Fruit fly (Drosophila melanogaster) whole organism, prepupa: Measurements from ENCODE around the gene Apl.
A peak's percentile ranks its signal among the peaks of the same experiment; 100 is the strongest.

Source experiments
- CG10631 ChIP-seq: fragments of 200-800 bp; sonication (Bioruptor generic); optimal IDR thresholded peaks from 2 replicates; lab custom pipeline; 2016; ENCODE audit warnings: missing biosample characterization, missing genetic modification characterization
- CG11294 ChIP-seq: fragments of 200-800 bp; sonication (Bioruptor generic); IDR thresholded peaks from 2 replicates; pipeline ENCODE4 v1.3.6; 2022; ENCODE audit warnings: missing biosample characterization, missing genetic modification characterization
- CG11762 ChIP-seq: fragments of 200-800 bp; sonication (Bioruptor generic); optimal IDR thresholded peaks from 3 replicates; lab custom pipeline; 2016; ENCODE audit warnings: missing biosample characterization, missing genetic modification characterization; ENCODE audit not compliant: insufficient read depth
- CG15336 ChIP-seq: fragments of 200-800 bp; sonication (Bioruptor generic); IDR thresholded peaks from 2 replicates; pipeline ENCODE4 v1.3.6; 2022; ENCODE audit warnings: missing biosample characterization, missing genetic modification characterization
- CG16779 ChIP-seq: fragments of 200-800 bp; sonication (Bioruptor generic); optimal IDR thresholded peaks from 3 replicates; lab custom pipeline; 2017; ENCODE audit warnings: missing biosample characterization, mild to moderate bottlenecking, missing genetic modification characterization
- CG31627 ChIP-seq: fragments of 200-800 bp; sonication (Bioruptor generic); optimal IDR thresholded peaks from 3 replicates; lab custom pipeline; 2016; ENCODE audit warnings: missing biosample characterization, missing genetic modification characterization
- CG32006 ChIP-seq: fragments of 200-800 bp; sonication (Bioruptor generic); optimal IDR thresholded peaks from 3 replicates; lab custom pipeline; 2017; ENCODE audit warnings: missing biosample characterization, mild to moderate bottlenecking, missing genetic modification characterization
- CG34406 ChIP-seq: fragments of 200-800 bp; sonication (Bioruptor generic); optimal IDR thresholded peaks from 3 replicates; lab custom pipeline; 2016; ENCODE audit warnings: missing biosample characterization, missing genetic modification characterization
- CG4318 ChIP-seq: fragments of 200-800 bp; sonication (Bioruptor generic); optimal IDR thresholded peaks from 3 replicates; lab custom pipeline; 2017; ENCODE audit warnings: missing biosample characterization, mild to moderate bottlenecking, missing genetic modification characterization
- CG6276 ChIP-seq: fragments of 200-800 bp; sonication (Bioruptor generic); optimal IDR thresholded peaks from 2 replicates; lab custom pipeline; 2017; ENCODE audit warnings: missing biosample characterization, mild to moderate bottlenecking, missing genetic modification characterization
- CG6808 ChIP-seq: fragments of 200-800 bp; sonication (Bioruptor generic); optimal IDR thresholded peaks from 3 replicates; lab custom pipeline; 2017; ENCODE audit warnings: missing biosample characterization, missing genetic modification characterization, mild to moderate bottlenecking, moderate library complexity, missing genetic modification reagents
- CG7368 ChIP-seq: fragments of 200-800 bp; sonication (Bioruptor generic); optimal IDR thresholded peaks from 3 replicates; lab custom pipeline; 2016; ENCODE audit warnings: missing biosample characterization, missing genetic modification characterization
- CG8119 ChIP-seq: fragments of 200-800 bp; sonication (Bioruptor generic); IDR thresholded peaks from 3 replicates; pipeline ENCODE4 v1.3.6; 2022; ENCODE audit warnings: missing biosample characterization, missing genetic modification characterization
- Eip75B ChIP-seq: fragments of 200-800 bp; sonication (Bioruptor generic); optimal IDR thresholded peaks from 3 replicates; lab custom pipeline; 2016; ENCODE audit warnings: missing biosample characterization, missing genetic modification characterization
- Eip78C ChIP-seq: fragments of 200-800 bp; sonication (Bioruptor generic); peaks from one replicate; lab custom pipeline; 2016; ENCODE audit warnings: missing biosample characterization, missing genetic modification characterization
- Ets96B ChIP-seq: fragments of 200-800 bp; optimal IDR thresholded peaks from 2 replicates; lab custom pipeline; 2019; ENCODE audit warnings: missing biosample characterization, mild to moderate bottlenecking, missing genetic modification characterization, moderate library complexity
- Hr38 ChIP-seq: sonication (Bioruptor generic); optimal IDR thresholded peaks from 2 replicates; lab custom pipeline; 2016; ENCODE audit warnings: missing biosample characterization, missing genetic modification characterization
- Hr39 ChIP-seq: fragments of 200-800 bp; sonication (Bioruptor generic); optimal IDR thresholded peaks from 2 replicates; lab custom pipeline; 2016; ENCODE audit warnings: missing biosample characterization, missing genetic modification characterization
- Hr4 ChIP-seq: fragments of 200-800 bp; sonication (Bioruptor generic); optimal IDR thresholded peaks from 3 replicates; lab custom pipeline; 2016; ENCODE audit warnings: missing biosample characterization, missing genetic modification characterization
- OdsH ChIP-seq: fragments of 200-800 bp; sonication (Bioruptor generic); optimal IDR thresholded peaks from 3 replicates; lab custom pipeline; 2016; ENCODE audit warnings: missing biosample characterization, missing genetic modification characterization
- Sox102F ChIP-seq: fragments of 200-800 bp; sonication (Bioruptor generic); optimal IDR thresholded peaks from 2 replicates; lab custom pipeline; 2016; ENCODE audit warnings: missing biosample characterization, mild to moderate bottlenecking, missing genetic modification characterization
- Sox15 ChIP-seq: fragments of 200-800 bp; sonication (Bioruptor generic); optimal IDR thresholded peaks from 3 replicates; lab custom pipeline; 2016; ENCODE audit warnings: missing biosample characterization, missing genetic modification characterization
- achi ChIP-seq: fragments of 200-800 bp; sonication (Bioruptor generic); optimal IDR thresholded peaks from 3 replicates; lab custom pipeline; 2016; ENCODE audit warnings: missing biosample characterization, missing genetic modification characterization
- dac ChIP-seq: fragments of 200-800 bp; sonication (Bioruptor generic); optimal IDR thresholded peaks from 2 replicates; lab custom pipeline; 2017; ENCODE audit warnings: missing biosample characterization, mild to moderate bottlenecking, missing genetic modification characterization
- eg ChIP-seq: fragments of 200-800 bp; sonication (Bioruptor generic); IDR thresholded peaks from 3 replicates; pipeline ENCODE4 v1.3.6; 2022; ENCODE audit warnings: missing biosample characterization, missing genetic modification characterization
- esn ChIP-seq: fragments of 200-800 bp; sonication (Bioruptor generic); optimal IDR thresholded peaks from 2 replicates; lab custom pipeline; 2016; ENCODE audit warnings: missing biosample characterization, mild to moderate bottlenecking, missing genetic modification characterization, moderate library complexity
- fd59A ChIP-seq: fragments of 200-800 bp; sonication (Bioruptor generic); optimal IDR thresholded peaks from 2 replicates; lab custom pipeline; 2017; ENCODE audit warnings: missing biosample characterization, mild to moderate bottlenecking, missing genetic modification characterization, missing genetic modification reagents
- fkh ChIP-seq: fragments of 200-800 bp; sonication (Bioruptor generic); optimal IDR thresholded peaks from 3 replicates; lab custom pipeline; 2017; ENCODE audit warnings: missing biosample characterization, mild to moderate bottlenecking, missing genetic modification characterization, moderate library complexity
- salr ChIP-seq, 2 experiments: fragments of 200-800 bp; sonication (Bioruptor generic); optimal IDR thresholded peaks; 3 replicates each; lab custom pipeline; 2016 to 2018; ENCODE audit warnings: missing biosample characterization in 2 of 2, missing genetic modification characterization in 2 of 2, mild to moderate bottlenecking in 1 of 2
- spab ChIP-seq: fragments of 200-800 bp; sonication (Bioruptor generic); optimal IDR thresholded peaks from 2 replicates; lab custom pipeline; 2017; ENCODE audit warnings: missing biosample characterization, mild to moderate bottlenecking, missing genetic modification characterization, missing genetic modification reagents
- vri ChIP-seq: fragments of 200-800 bp; sonication (Bioruptor generic); optimal IDR thresholded peaks from 3 replicates; lab custom pipeline; 2016; ENCODE audit warnings: missing biosample characterization, mild to moderate bottlenecking, missing genetic modification characterization

Apl gene

DNA sequence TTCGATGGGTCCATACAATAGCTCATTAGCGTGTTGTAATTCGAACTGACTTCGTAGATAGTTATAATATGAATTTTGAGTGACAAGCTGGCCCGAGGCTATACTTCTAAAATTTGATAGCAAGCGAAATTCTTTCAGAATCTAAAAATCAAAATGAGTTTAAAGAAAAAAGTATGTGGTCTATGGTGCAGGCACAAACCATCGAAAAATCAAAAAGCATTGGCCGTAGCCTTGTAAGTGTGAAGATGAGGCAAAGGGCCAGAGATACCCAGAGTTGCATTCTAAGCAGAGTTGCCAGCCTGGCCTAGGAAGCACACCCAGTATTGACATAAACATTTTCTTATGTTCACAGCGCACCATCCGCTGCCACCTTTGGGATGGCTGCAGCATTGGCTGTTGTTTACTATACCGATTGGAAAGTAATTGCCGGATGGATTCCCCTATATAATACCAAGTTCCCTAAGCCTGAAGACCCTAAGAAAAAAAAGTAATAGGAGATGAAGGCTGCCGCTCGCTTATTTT, 28.2 kb upstream of the Apl start, which contains the start of gene UQCR-6.4L:
UQCR-6.4L (plus strand) TSS at position 51 of the 522 bp plus-strand sequence.
- no peak for TF ChIP-seq dac (GFP tag; lab: Kevin White, UChicago)
- no peak for TF ChIP-seq Ets96B
- TF ChIP-seq salr (GFP tag; optimal IDR thresholded peaks at IDR 0.05; lab: Kevin White, UChicago) = no peak
- no peak for TF ChIP-seq CG4318 (GFP tag; lab: Kevin White, UChicago)
- no peak for TF ChIP-seq CG10631
- TF ChIP-seq fkh = no peak
- TF ChIP-seq CG11294 (GFP tag; lab: Robert Waterston, UW) = no peak
- no peak for TF ChIP-seq CG31627 (GFP tag; lab: Kevin White, UChicago)
- no peak for TF ChIP-seq Sox15
- TF ChIP-seq achi = no peak
- no peak for TF ChIP-seq CG11762 (GFP tag; lab: Kevin White, UChicago)
- no peak for TF ChIP-seq OdsH
- no peak for TF ChIP-seq CG8119 (GFP tag; lab: Robert Waterston, UW)
- no peak for TF ChIP-seq Hr39 (GFP tag; lab: Kevin White, UChicago)
- no peak for TF ChIP-seq Hr38 (GFP tag; lab: Kevin White, UChicago)
- TF ChIP-seq CG6276 (GFP tag; lab: Kevin White, UChicago) = no peak

DNA sequence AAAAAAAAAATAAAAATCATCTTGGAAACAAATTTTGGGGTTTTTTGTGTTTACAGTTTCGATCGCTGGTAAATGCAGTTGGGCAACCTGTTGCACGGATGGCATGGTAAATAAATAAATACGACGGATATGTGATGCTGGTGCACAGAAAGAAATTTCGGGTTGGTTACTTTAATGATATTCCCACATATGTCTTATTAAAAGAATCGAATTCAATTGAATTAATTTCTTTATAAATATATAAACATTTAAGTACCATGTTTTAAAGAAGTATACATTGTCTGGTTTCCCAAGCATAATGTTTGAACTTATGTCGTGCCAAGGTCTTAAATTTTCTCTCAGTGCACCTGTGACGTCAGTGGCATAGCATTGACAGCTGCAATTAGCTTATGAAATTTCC, 27.5 kb upstream of the Apl start:
- TF ChIP-seq eg (GFP tag; lab: Robert Waterston, UW) (0 out of 3 replicates have a peak, but pooled peaks have one; percentile 12), Hr4 (GFP tag; lab: Kevin White, UChicago) (peak; percentile 4), CG32006 (peak; percentile 24), spab (GFP tag; lab: Kevin White, UChicago) (no peak), CG8119 (GFP tag; lab: Robert Waterston, UW) (0 out of 3 replicates have a peak, but pooled peaks have one; percentile 17), fd59A (GFP tag; lab: Kevin White, UChicago) (no peak), CG15336 (GFP tag; lab: Robert Waterston, UW) (peak; percentile 50)

DNA sequence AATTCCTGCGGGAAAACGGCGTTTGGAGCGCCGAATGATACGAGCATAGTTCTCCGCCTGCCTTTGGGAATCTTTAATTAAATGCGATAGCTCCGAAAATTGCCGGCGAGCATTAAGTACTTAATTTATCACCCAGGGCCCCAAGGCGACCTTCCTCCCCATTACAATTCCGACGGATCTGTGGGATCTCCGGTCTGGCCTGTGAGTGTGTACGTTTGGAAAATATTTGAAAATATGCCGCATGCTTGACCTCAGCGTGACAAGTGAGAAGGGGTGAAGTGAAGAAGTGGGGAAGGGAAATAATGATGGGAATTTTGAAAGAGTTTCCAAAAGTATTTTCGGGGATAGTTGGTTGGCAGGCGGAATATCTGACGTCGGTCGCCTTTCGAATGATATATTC, 25.5 kb upstream of the Apl start:
- no peak for TF ChIP-seq spab (GFP tag; lab: Kevin White, UChicago)
- TF ChIP-seq CG10631 = no peak
- TF ChIP-seq CG7368 = no peak
- TF ChIP-seq CG6276 (GFP tag; lab: Kevin White, UChicago) = no peak
- TF ChIP-seq CG11294 (GFP tag; lab: Robert Waterston, UW) = no peak
- no peak for TF ChIP-seq Ets96B

DNA sequence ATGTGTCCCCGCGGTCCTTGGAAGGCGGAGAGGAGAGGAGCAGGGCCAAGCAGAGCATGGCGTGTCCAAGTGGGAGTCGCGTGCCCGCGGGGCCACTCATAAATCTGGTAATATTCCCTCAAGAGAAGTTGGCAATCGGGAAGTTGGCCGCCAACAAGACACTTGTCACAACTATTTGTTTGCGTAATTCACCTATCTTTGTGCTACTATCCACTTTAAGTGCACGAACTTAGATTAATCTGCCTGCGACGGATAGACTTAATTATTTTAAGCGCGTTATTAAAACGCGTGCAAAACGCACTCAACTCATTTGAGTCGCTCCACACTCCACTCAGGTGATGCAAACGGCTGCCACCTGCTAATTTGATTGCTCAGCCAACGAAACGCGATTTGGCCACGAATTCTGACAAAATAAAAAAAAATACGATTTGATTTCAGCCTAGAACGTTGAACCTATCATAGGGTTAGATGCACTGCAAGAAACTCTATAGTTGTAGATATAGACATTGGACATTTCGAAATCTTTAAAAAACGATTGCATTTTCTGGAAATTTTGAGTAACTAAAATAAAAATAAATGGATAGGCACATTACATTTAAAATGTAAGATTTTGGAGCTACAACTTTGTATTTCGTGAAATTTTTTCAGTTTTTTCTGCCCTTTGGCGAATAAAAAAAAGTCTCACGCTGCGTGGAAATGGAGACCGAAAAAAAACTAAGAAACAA, 23.8 kb upstream of the Apl start:
- peak; percentile 35 for TF ChIP-seq Eip78C
- TF ChIP-seq CG8119 (GFP tag; lab: Robert Waterston, UW) = peak; percentile 40; the same call in 1 of the 3 replicates
- no peak for TF ChIP-seq vri (GFP tag; lab: Kevin White, UChicago)
- TF ChIP-seq CG15336 (GFP tag; lab: Robert Waterston, UW) = 0 out of 2 replicates have a peak, but pooled peaks have one; percentile 22
- TF ChIP-seq, all 60 proteins: peak for 3

DNA sequence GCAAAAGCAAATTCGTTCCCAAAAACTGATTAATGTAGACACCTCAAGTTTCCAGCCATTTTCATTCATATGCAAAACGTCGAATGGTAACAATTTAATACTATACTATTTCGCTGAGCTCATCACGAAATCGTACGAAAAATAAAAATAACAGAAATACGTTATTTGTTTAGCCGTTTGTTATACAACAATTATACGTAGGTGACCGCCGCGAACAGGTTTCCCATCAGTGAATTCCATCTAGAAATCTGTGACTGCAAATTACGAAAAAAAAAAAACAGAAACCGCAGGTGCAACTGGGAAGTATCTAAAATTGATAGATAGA, 23.3 kb upstream of the Apl start:
- TF ChIP-seq Eip75B (GFP tag; lab: Kevin White, UChicago) = no peak
- no peak for TF ChIP-seq Sox102F (GFP tag; lab: Kevin White, UChicago)
- TF ChIP-seq CG34406 = no peak
- no peak for TF ChIP-seq esn (GFP tag; lab: Kevin White, UChicago)
- TF ChIP-seq CG16779 = no peak
- TF ChIP-seq CG4318 (GFP tag; lab: Kevin White, UChicago) = no peak
- TF ChIP-seq dac (GFP tag; lab: Kevin White, UChicago) = no peak
- no peak for TF ChIP-seq CG6808 (GFP tag; lab: Kevin White, UChicago)
